Fruit fly (Drosophila melanogaster) whole organism, embryonic: ENCODE data around the gene Acsx3.

Experiments
- cas ChIP-seq: fragments of 200-800 bp; sonication (Bioruptor generic); IDR thresholded peaks from 2 replicates; pipeline ENCODE4 v1.3.6; 2022; ENCODE audit warnings: missing biosample characterization, missing genetic modification characterization
- da ChIP-seq: fragments of 200-800 bp; sonication (Bioruptor generic); optimal IDR thresholded peaks from 2 replicates; lab custom pipeline; 2016; ENCODE audit warnings: missing biosample characterization, missing genetic modification characterization
- eve ChIP-seq, 2 experiments: fragments of >200 bp; optimal IDR thresholded peaks; 2 replicates each; lab custom pipeline; 2017; ENCODE audit warnings: missing biosample characterization in 2 of 2, missing genetic modification characterization in 2 of 2
- shn ChIP-seq: fragments of 200-800 bp; sonication (Bioruptor generic); optimal IDR thresholded peaks from 3 replicates; lab custom pipeline; 2016; ENCODE audit warnings: missing biosample characterization, missing genetic modification characterization
- twi ChIP-seq: fragments of 200-800 bp; optimal IDR thresholded peaks from 2 replicates; lab custom pipeline; 2019; ENCODE audit warnings: missing biosample characterization, mild to moderate bottlenecking, missing genetic modification characterization, moderate library complexity

dm6 chr3R:19790805-19791572 is 9.9 kb downstream of the Acsx3 start:
- no peak for TF ChIP-seq cas
- TF ChIP-seq da, result no peak
- TF ChIP-seq eve (GFP tag; optimal IDR thresholded peaks at IDR 0.05; lab: Kevin White, UChicago), result peak in 1 of 2 experiments; percentile 53
- no peak for TF ChIP-seq shn (GFP tag; lab: Kevin White, UChicago)
- TF ChIP-seq twi (tag; lab: Kevin White, UChicago), result no peak
